Fruit fly (Drosophila melanogaster) whole organism, embryonic: Measurements from ENCODE around the gene Decay.

Source experiments
- ATbp ChIP-seq: fragments of 200-800 bp; sonication (Bioruptor generic); optimal IDR thresholded peaks from 2 replicates; lab custom pipeline; 2017; ENCODE audit warnings: missing biosample characterization, mild to moderate bottlenecking, missing genetic modification characterization, missing genetic modification reagents
- Adf1 ChIP-seq: fragments of 200-800 bp; sonication (Bioruptor generic); IDR thresholded peaks from 2 replicates; pipeline ENCODE4 v1.3.6; 2022; ENCODE audit warnings: missing biosample characterization, missing genetic modification characterization
- C15 ChIP-seq: fragments of 200-800 bp; sonication (Bioruptor generic); IDR thresholded peaks from 3 replicates; pipeline ENCODE4 v1.3.6; 2022; ENCODE audit warnings: missing biosample characterization, missing genetic modification characterization
- CG11093 ChIP-seq: fragments of 200-800 bp; sonication (Bioruptor generic); IDR thresholded peaks from 3 replicates; pipeline ENCODE4 v1.3.6; 2022; ENCODE audit warnings: missing biosample characterization, missing genetic modification characterization
- CG12391 ChIP-seq: fragments of 200-800 bp; sonication (Bioruptor generic); optimal IDR thresholded peaks from 3 replicates; lab custom pipeline; 2018; ENCODE audit warnings: missing biosample characterization, mild to moderate bottlenecking, missing genetic modification characterization, moderate library complexity
- CG12744 ChIP-seq: fragments of 200-800 bp; sonication (Bioruptor generic); optimal IDR thresholded peaks from 2 replicates; lab custom pipeline; 2016; ENCODE audit warnings: missing biosample characterization, missing genetic modification characterization
- CG15073 ChIP-seq: fragments of 200-800 bp; sonication (Bioruptor generic); optimal IDR thresholded peaks from 2 replicates; lab custom pipeline; 2016; ENCODE audit warnings: missing biosample characterization, missing genetic modification characterization
- CG15269 ChIP-seq: fragments of 200-800 bp; sonication (Bioruptor generic); optimal IDR thresholded peaks from 2 replicates; lab custom pipeline; 2018; ENCODE audit warnings: missing biosample characterization, mild to moderate bottlenecking, missing genetic modification characterization, moderate library complexity
- CG1529 ChIP-seq: fragments of 200-800 bp; sonication (Bioruptor generic); optimal IDR thresholded peaks from 3 replicates; lab custom pipeline; 2018; ENCODE audit warnings: missing biosample characterization, missing genetic modification characterization
- CG17912 ChIP-seq: fragments of 200-800 bp; sonication (Bioruptor generic); optimal IDR thresholded peaks from 2 replicates; lab custom pipeline; 2018; ENCODE audit warnings: missing biosample characterization, mild to moderate bottlenecking, missing genetic modification characterization
- CG2875 ChIP-seq: fragments of 200-800 bp; sonication (Bioruptor generic); optimal IDR thresholded peaks from 2 replicates; lab custom pipeline; 2017; ENCODE audit warnings: missing biosample characterization, mild to moderate bottlenecking, missing genetic modification characterization, missing genetic modification reagents
- CG31365 ChIP-seq: fragments of 200-800 bp; sonication (Bioruptor generic); optimal IDR thresholded peaks from 2 replicates; lab custom pipeline; 2018; ENCODE audit warnings: missing biosample characterization, mild to moderate bottlenecking, missing genetic modification characterization
- CG31388 ChIP-seq: fragments of 200-800 bp; sonication (Bioruptor generic); optimal IDR thresholded peaks from 2 replicates; lab custom pipeline; 2016; ENCODE audit warnings: missing biosample characterization, missing genetic modification characterization
- CG8089 ChIP-seq: fragments of 200-800 bp; sonication (Bioruptor generic); optimal IDR thresholded peaks from 3 replicates; lab custom pipeline; 2016; ENCODE audit warnings: missing biosample characterization, missing genetic modification characterization
- CG8281 ChIP-seq: fragments of 200-800 bp; sonication (Bioruptor generic); optimal IDR thresholded peaks from 2 replicates; lab custom pipeline; 2018; ENCODE audit warnings: missing biosample characterization, mild to moderate bottlenecking, missing genetic modification characterization, moderate library complexity
- CG9609 ChIP-seq: fragments of 200-800 bp; sonication (Bioruptor generic); optimal IDR thresholded peaks from 3 replicates; lab custom pipeline; 2016; ENCODE audit warnings: missing biosample characterization, missing genetic modification characterization
- CrebB ChIP-seq: fragments of 200-800 bp; sonication (Bioruptor generic); optimal IDR thresholded peaks from 3 replicates; lab custom pipeline; 2018; ENCODE audit warnings: missing biosample characterization, mild to moderate bottlenecking, missing genetic modification characterization
- HLH3B ChIP-seq: fragments of 200-800 bp; sonication (Bioruptor generic); IDR thresholded peaks from 2 replicates; pipeline ENCODE4 v1.3.6; 2022; ENCODE audit warnings: missing biosample characterization, missing genetic modification characterization
- HLH4C ChIP-seq: fragments of 200-800 bp; sonication (Bioruptor generic); IDR thresholded peaks from 3 replicates; pipeline ENCODE4 v1.3.6; 2022; ENCODE audit warnings: missing biosample characterization, missing genetic modification characterization; ENCODE audit not compliant: partially characterized antibody
- Hey ChIP-seq: fragments of 200-800 bp; sonication (Bioruptor generic); optimal IDR thresholded peaks from 3 replicates; lab custom pipeline; 2018; ENCODE audit warnings: missing biosample characterization, mild to moderate bottlenecking, missing genetic modification characterization
- Hmx ChIP-seq: fragments of 200-800 bp; sonication (Bioruptor generic); optimal IDR thresholded peaks from 2 replicates; lab custom pipeline; 2016; ENCODE audit warnings: missing biosample characterization, missing genetic modification characterization
- NC2α ChIP-seq: fragments of 200-800 bp; sonication (Bioruptor generic); optimal IDR thresholded peaks from 2 replicates; lab custom pipeline; 2016; ENCODE audit warnings: missing biosample characterization, missing genetic modification characterization
- NK7.1 ChIP-seq: fragments of 200-800 bp; sonication (Bioruptor generic); optimal IDR thresholded peaks from 3 replicates; lab custom pipeline; 2016; ENCODE audit warnings: missing biosample characterization, missing genetic modification characterization
- Nf-YA ChIP-seq: fragments of 200-800 bp; sonication (Bioruptor generic); IDR thresholded peaks from 2 replicates; pipeline ENCODE4 v1.3.6; 2022; ENCODE audit warnings: missing biosample characterization, missing genetic modification characterization
- Nf-YC ChIP-seq: fragments of 200-800 bp; optimal IDR thresholded peaks from 3 replicates; lab custom pipeline; 2019; ENCODE audit warnings: missing biosample characterization, mild to moderate bottlenecking, missing genetic modification characterization, moderate library complexity
- Scr ChIP-seq: fragments of 200-800 bp; sonication (Bioruptor generic); IDR thresholded peaks from 2 replicates; pipeline ENCODE4 v1.3.6; 2022; ENCODE audit warnings: missing biosample characterization, missing genetic modification characterization; ENCODE audit not compliant: partially characterized antibody
- Sin3A ChIP-seq: fragments of >200 bp; optimal IDR thresholded peaks from 2 replicates; lab custom pipeline; 2018
- Vsx1 ChIP-seq: fragments of 200-800 bp; sonication (Bioruptor generic); optimal IDR thresholded peaks from 2 replicates; lab custom pipeline; 2017; ENCODE audit warnings: missing biosample characterization, mild to moderate bottlenecking, missing genetic modification characterization, missing genetic modification reagents
- az2 ChIP-seq: fragments of 200-800 bp; sonication (Bioruptor generic); optimal IDR thresholded peaks from 3 replicates; lab custom pipeline; 2016; ENCODE audit warnings: missing biosample characterization, missing genetic modification characterization
- bowl ChIP-seq: fragments of 200-800 bp; sonication (Bioruptor generic); IDR thresholded peaks from 2 replicates; pipeline ENCODE4 v1.3.6; 2022; ENCODE audit warnings: missing biosample characterization, missing genetic modification characterization
- ci ChIP-seq: fragments of 200-800 bp; sonication (Bioruptor generic); IDR thresholded peaks from 3 replicates; pipeline ENCODE4 v1.3.6; 2022; ENCODE audit warnings: missing biosample characterization, missing genetic modification characterization
- crc ChIP-seq: fragments of 200-800 bp; sonication (Bioruptor generic); optimal IDR thresholded peaks from 2 replicates; lab custom pipeline; 2016; ENCODE audit warnings: missing biosample characterization, missing genetic modification characterization
- dm ChIP-seq: fragments of 200-800 bp; sonication (Bioruptor generic); optimal IDR thresholded peaks from 3 replicates; lab custom pipeline; 2016; ENCODE audit warnings: missing biosample characterization, missing genetic modification characterization
- dysf ChIP-seq: fragments of 200-800 bp; sonication (Bioruptor generic); IDR thresholded peaks from 3 replicates; pipeline ENCODE4 v1.3.6; 2022; ENCODE audit warnings: missing biosample characterization, missing genetic modification characterization
- fd102C ChIP-seq: fragments of 200-800 bp; sonication (Bioruptor generic); optimal IDR thresholded peaks from 2 replicates; lab custom pipeline; 2018; ENCODE audit warnings: missing biosample characterization, mild to moderate bottlenecking, missing genetic modification characterization, moderate library complexity
- gem ChIP-seq: fragments of 200-800 bp; sonication (Bioruptor generic); optimal IDR thresholded peaks from 2 replicates; lab custom pipeline; 2019; ENCODE audit warnings: missing biosample characterization, mild to moderate bottlenecking, missing genetic modification characterization, moderate library complexity
- hb ChIP-seq: fragments of 200-800 bp; sonication (Bioruptor generic); IDR thresholded peaks from 3 replicates; pipeline ENCODE4 v1.3.6; 2022; ENCODE audit warnings: missing biosample characterization, missing genetic modification characterization; ENCODE audit not compliant: partially characterized antibody
- klu ChIP-seq: fragments of 200-800 bp; sonication (Bioruptor generic); IDR thresholded peaks from 2 replicates; pipeline ENCODE4 v1.3.6; 2022; ENCODE audit warnings: missing biosample characterization, missing genetic modification characterization
- p53 ChIP-seq: fragments of 200-800 bp; sonication (Bioruptor generic); optimal IDR thresholded peaks from 2 replicates; lab custom pipeline; 2016; ENCODE audit warnings: missing biosample characterization, missing genetic modification characterization
- pum ChIP-seq: fragments of 200-800 bp; sonication (Bioruptor generic); optimal IDR thresholded peaks from 2 replicates; lab custom pipeline; 2016; ENCODE audit warnings: missing biosample characterization, missing genetic modification characterization
- ro ChIP-seq: fragments of 200-800 bp; sonication (Bioruptor generic); IDR thresholded peaks from 2 replicates; pipeline ENCODE4 v1.3.6; 2022; ENCODE audit warnings: missing biosample characterization, missing genetic modification characterization
- sc ChIP-seq, 3 experiments: fragments of >200 bp in 2 of 3; fragments of 200-800 bp in 1 of 3; sonication (Bioruptor generic) in 1 of 3; optimal IDR thresholded peaks; 2 replicates in 2 of 3; 3 replicates in 1 of 3; lab custom pipeline; 2017; ENCODE audit warnings: mild to moderate bottlenecking in 1 of 3, missing biosample characterization in 1 of 3, missing genetic modification characterization in 1 of 3, missing genetic modification reagents in 1 of 3
- slou ChIP-seq: fragments of 200-800 bp; sonication (Bioruptor generic); optimal IDR thresholded peaks from 3 replicates; lab custom pipeline; 2016; ENCODE audit warnings: missing biosample characterization, missing genetic modification characterization
- tna ChIP-seq: fragments of 200-800 bp; sonication (Bioruptor generic); IDR thresholded peaks from 2 replicates; pipeline ENCODE4 v1.3.6; 2022; ENCODE audit warnings: missing biosample characterization, missing genetic modification characterization; ENCODE audit not compliant: partially characterized antibody
- toy ChIP-seq: fragments of 200-800 bp; sonication (Bioruptor generic); IDR thresholded peaks from 2 replicates; pipeline ENCODE4 v1.3.6; 2022; ENCODE audit warnings: missing biosample characterization, missing genetic modification characterization
- tx ChIP-seq: fragments of 200-800 bp; sonication (Bioruptor generic); optimal IDR thresholded peaks from 2 replicates; lab custom pipeline; 2016; ENCODE audit warnings: missing biosample characterization, missing genetic modification characterization
- zen ChIP-seq: fragments of 200-800 bp; sonication (Bioruptor generic); optimal IDR thresholded peaks from 3 replicates; lab custom pipeline; 2018; ENCODE audit warnings: missing biosample characterization, mild to moderate bottlenecking, missing genetic modification characterization, moderate library complexity
- zen2 ChIP-seq: fragments of 200-800 bp; sonication (Bioruptor generic); IDR thresholded peaks from 3 replicates; pipeline ENCODE4 v1.3.6; 2022; ENCODE audit warnings: missing biosample characterization, missing genetic modification characterization; ENCODE audit not compliant: partially characterized antibody

The Decay gene

dm6 chr3R:16449187-16449973 is 51.5 kb downstream of the Decay start (continued):
- TF ChIP-seq dm (peak; percentile 82), HLH3B (GFP tag; lab: Robert Waterston, UW) (peak; percentile 97), p53 (GFP tag; lab: Kevin White, UChicago) (peak; percentile 82), ATbp (peak; percentile 95), toy (GFP tag; lab: Robert Waterston, UW) (peak; percentile 65; the same call in 1 of the 2 replicates), pum (peak; percentile 96), CG31365 (tag; lab: Kevin White, UChicago) (peak; percentile 75), CG15269 (tag; lab: Kevin White, UChicago) (peak; percentile 89), Scr (0 out of 2 replicates have a peak, but pooled peaks have one; percentile 15), Sin3A (no peak), Hmx (peak; percentile 34), CG2875 (GFP tag; lab: Kevin White, UChicago) (peak; percentile 93), Nf-YA (GFP tag; lab: Robert Waterston, UW) (peak; percentile 91), sc (optimal IDR thresholded peaks at IDR 0.05; lab: Kevin White, UChicago) (no peak), sc (GFP tag; optimal IDR thresholded peaks at IDR 0.05; lab: Kevin White, UChicago) (peak; percentile 87), ro (GFP tag; lab: Robert Waterston, UW) (peak; percentile 86), CG31388 (GFP tag; lab: Kevin White, UChicago) (peak; percentile 87), HLH4C (peak; percentile 67), crc (GFP tag; lab: Kevin White, UChicago) (peak; percentile 84), gem (peak; percentile 96), zen (tag; lab: Kevin White, UChicago) (peak; percentile 93), Nf-YC (peak; percentile 70), hb (peak; percentile 63; the same call in 2 of the 3 replicates), CG9609 (GFP tag; lab: Kevin White, UChicago) (peak; percentile 93), az2 (GFP tag; lab: Kevin White, UChicago) (peak; percentile 94), Vsx1 (GFP tag; lab: Kevin White, UChicago) (peak; percentile 26), Hey (tag; lab: Kevin White, UChicago) (peak; percentile 40), klu (peak; percentile 77), NC2α (GFP tag; lab: Kevin White, UChicago) (peak; percentile 87), CG12391 (peak; percentile 92), CG11093 (GFP tag; lab: Robert Waterston, UW) (peak; percentile 94), CG8089 (GFP tag; lab: Kevin White, UChicago) (peak; percentile 92), C15 (GFP tag; lab: Robert Waterston, UW) (peak; percentile 83; the same call in 1 of the 3 replicates), CG12744 (peak; percentile 75), tna (GFP tag; lab: Robert Waterston, UW) (no peak), zen2 (GFP tag; lab: Robert Waterston, UW) (0 out of 3 replicates have a peak, but pooled peaks have one; percentile 34), slou (GFP tag; lab: Kevin White, UChicago) (peak; percentile 43), bowl (peak; percentile 75), Adf1 (GFP tag; lab: Robert Waterston, UW) (no peak), CG1529 (GFP tag; lab: Kevin White, UChicago) (peak; percentile 94), CG17912 (GFP tag; lab: Kevin White, UChicago) (peak; percentile 85), CG15073 (GFP tag; lab: Kevin White, UChicago) (peak; percentile 65), tx (peak; percentile 79), NK7.1 (peak; percentile 76), CG8281 (tag; lab: Kevin White, UChicago) (peak; percentile 82), ci (GFP tag; lab: Robert Waterston, UW) (peak; percentile 98), fd102C (GFP tag; lab: Kevin White, UChicago) (peak; percentile 26), CrebB (tag; lab: Kevin White, UChicago) (peak; percentile 77), dysf (GFP tag; lab: Robert Waterston, UW) (peak; percentile 92)
